Fruit fly (Drosophila melanogaster) whole organism, prepupa: ENCODE data around the gene Fuca.

Experiments
- Blimp-1 ChIP-seq: fragments of 200-800 bp; sonication (Bioruptor generic); optimal IDR thresholded peaks from 3 replicates; lab custom pipeline; 2017; ENCODE audit warnings: missing biosample characterization, missing genetic modification characterization, mild to moderate bottlenecking, moderate library complexity, missing genetic modification reagents
- CG10631 ChIP-seq: fragments of 200-800 bp; sonication (Bioruptor generic); optimal IDR thresholded peaks from 2 replicates; lab custom pipeline; 2016; ENCODE audit warnings: missing biosample characterization, missing genetic modification characterization
- CG10669 ChIP-seq: fragments of 200-800 bp; sonication (Bioruptor generic); optimal IDR thresholded peaks from 3 replicates; lab custom pipeline; 2018; ENCODE audit warnings: missing biosample characterization, mild to moderate bottlenecking, missing genetic modification characterization, moderate library complexity
- CG11762 ChIP-seq: fragments of 200-800 bp; sonication (Bioruptor generic); optimal IDR thresholded peaks from 3 replicates; lab custom pipeline; 2016; ENCODE audit warnings: missing biosample characterization, missing genetic modification characterization; ENCODE audit not compliant: insufficient read depth
- CG11902 ChIP-seq: fragments of 200-800 bp; sonication (Bioruptor generic); optimal IDR thresholded peaks from 3 replicates; lab custom pipeline; 2016; ENCODE audit warnings: missing biosample characterization, missing genetic modification characterization
- CG15336 ChIP-seq: fragments of 200-800 bp; sonication (Bioruptor generic); IDR thresholded peaks from 2 replicates; pipeline ENCODE4 v1.3.6; 2022; ENCODE audit warnings: missing biosample characterization, missing genetic modification characterization
- CG1621 ChIP-seq: fragments of 200-800 bp; sonication (Bioruptor generic); optimal IDR thresholded peaks from 3 replicates; lab custom pipeline; 2018; ENCODE audit warnings: missing biosample characterization, mild to moderate bottlenecking, missing genetic modification characterization
- CG16779 ChIP-seq: fragments of 200-800 bp; sonication (Bioruptor generic); optimal IDR thresholded peaks from 3 replicates; lab custom pipeline; 2017; ENCODE audit warnings: missing biosample characterization, mild to moderate bottlenecking, missing genetic modification characterization
- CG3032 ChIP-seq: fragments of 200-800 bp; optimal IDR thresholded peaks from 2 replicates; lab custom pipeline; 2019; ENCODE audit warnings: missing biosample characterization, mild to moderate bottlenecking, missing genetic modification characterization, moderate library complexity
- CG6163 ChIP-seq: fragments of 200-800 bp; sonication (Bioruptor generic); IDR thresholded peaks from 3 replicates; pipeline ENCODE4 v1.3.6; 2022; ENCODE audit warnings: missing biosample characterization, missing genetic modification characterization
- CG6792 ChIP-seq: fragments of 200-800 bp; sonication (Bioruptor generic); optimal IDR thresholded peaks from 3 replicates; lab custom pipeline; 2016; ENCODE audit warnings: missing biosample characterization, missing genetic modification characterization
- CG6808 ChIP-seq: fragments of 200-800 bp; sonication (Bioruptor generic); optimal IDR thresholded peaks from 3 replicates; lab custom pipeline; 2017; ENCODE audit warnings: missing biosample characterization, missing genetic modification characterization, mild to moderate bottlenecking, moderate library complexity, missing genetic modification reagents
- CG7368 ChIP-seq: fragments of 200-800 bp; sonication (Bioruptor generic); optimal IDR thresholded peaks from 3 replicates; lab custom pipeline; 2016; ENCODE audit warnings: missing biosample characterization, missing genetic modification characterization
- CG8119 ChIP-seq: fragments of 200-800 bp; sonication (Bioruptor generic); IDR thresholded peaks from 3 replicates; pipeline ENCODE4 v1.3.6; 2022; ENCODE audit warnings: missing biosample characterization, missing genetic modification characterization
- CG8632 ChIP-seq: fragments of 200-800 bp; sonication (Bioruptor generic); optimal IDR thresholded peaks from 3 replicates; lab custom pipeline; 2016; ENCODE audit warnings: missing biosample characterization, missing genetic modification characterization
- Eip75B ChIP-seq: fragments of 200-800 bp; sonication (Bioruptor generic); optimal IDR thresholded peaks from 3 replicates; lab custom pipeline; 2016; ENCODE audit warnings: missing biosample characterization, missing genetic modification characterization
- Eip78C ChIP-seq: fragments of 200-800 bp; sonication (Bioruptor generic); peaks from one replicate; lab custom pipeline; 2016; ENCODE audit warnings: missing biosample characterization, missing genetic modification characterization
- Eip93F ChIP-seq: fragments of 200-800 bp; sonication (Bioruptor generic); optimal IDR thresholded peaks from 2 replicates; lab custom pipeline; 2016; ENCODE audit warnings: missing biosample characterization, mild to moderate bottlenecking, missing genetic modification characterization
- Ets21C ChIP-seq: fragments of 200-800 bp; sonication (Bioruptor generic); optimal IDR thresholded peaks from 3 replicates; lab custom pipeline; 2016; ENCODE audit warnings: missing biosample characterization, missing genetic modification characterization
- Ets96B ChIP-seq: fragments of 200-800 bp; optimal IDR thresholded peaks from 2 replicates; lab custom pipeline; 2019; ENCODE audit warnings: missing biosample characterization, mild to moderate bottlenecking, missing genetic modification characterization, moderate library complexity
- Hr38 ChIP-seq: sonication (Bioruptor generic); optimal IDR thresholded peaks from 2 replicates; lab custom pipeline; 2016; ENCODE audit warnings: missing biosample characterization, missing genetic modification characterization
- Hr39 ChIP-seq: fragments of 200-800 bp; sonication (Bioruptor generic); optimal IDR thresholded peaks from 2 replicates; lab custom pipeline; 2016; ENCODE audit warnings: missing biosample characterization, missing genetic modification characterization
- Hr4 ChIP-seq: fragments of 200-800 bp; sonication (Bioruptor generic); optimal IDR thresholded peaks from 3 replicates; lab custom pipeline; 2016; ENCODE audit warnings: missing biosample characterization, missing genetic modification characterization
- Met ChIP-seq: fragments of 200-800 bp; sonication (Bioruptor generic); optimal IDR thresholded peaks from 3 replicates; lab custom pipeline; 2016; ENCODE audit warnings: missing biosample characterization, missing genetic modification characterization
- OdsH ChIP-seq: fragments of 200-800 bp; sonication (Bioruptor generic); optimal IDR thresholded peaks from 3 replicates; lab custom pipeline; 2016; ENCODE audit warnings: missing biosample characterization, missing genetic modification characterization
- Smox ChIP-seq: fragments of 200-800 bp; sonication (Bioruptor generic); optimal IDR thresholded peaks from 3 replicates; lab custom pipeline; 2016; ENCODE audit warnings: missing biosample characterization, missing genetic modification characterization
- Sox102F ChIP-seq: fragments of 200-800 bp; sonication (Bioruptor generic); optimal IDR thresholded peaks from 2 replicates; lab custom pipeline; 2016; ENCODE audit warnings: missing biosample characterization, mild to moderate bottlenecking, missing genetic modification characterization
- achi ChIP-seq: fragments of 200-800 bp; sonication (Bioruptor generic); optimal IDR thresholded peaks from 3 replicates; lab custom pipeline; 2016; ENCODE audit warnings: missing biosample characterization, missing genetic modification characterization
- acj6 ChIP-seq: fragments of 200-800 bp; sonication (Bioruptor generic); optimal IDR thresholded peaks from 3 replicates; lab custom pipeline; 2016; ENCODE audit warnings: missing biosample characterization, missing genetic modification characterization
- cyc ChIP-seq: fragments of 200-800 bp; sonication (Bioruptor generic); optimal IDR thresholded peaks from 3 replicates; lab custom pipeline; 2016; ENCODE audit warnings: missing biosample characterization, missing genetic modification characterization
- dac ChIP-seq: fragments of 200-800 bp; sonication (Bioruptor generic); optimal IDR thresholded peaks from 2 replicates; lab custom pipeline; 2017; ENCODE audit warnings: missing biosample characterization, mild to moderate bottlenecking, missing genetic modification characterization
- eg ChIP-seq: fragments of 200-800 bp; sonication (Bioruptor generic); IDR thresholded peaks from 3 replicates; pipeline ENCODE4 v1.3.6; 2022; ENCODE audit warnings: missing biosample characterization, missing genetic modification characterization
- esn ChIP-seq: fragments of 200-800 bp; sonication (Bioruptor generic); optimal IDR thresholded peaks from 2 replicates; lab custom pipeline; 2016; ENCODE audit warnings: missing biosample characterization, mild to moderate bottlenecking, missing genetic modification characterization, moderate library complexity
- fd59A ChIP-seq: fragments of 200-800 bp; sonication (Bioruptor generic); optimal IDR thresholded peaks from 2 replicates; lab custom pipeline; 2017; ENCODE audit warnings: missing biosample characterization, mild to moderate bottlenecking, missing genetic modification characterization, missing genetic modification reagents
- fd85E ChIP-seq: fragments of 200-800 bp; sonication (Bioruptor generic); optimal IDR thresholded peaks from 3 replicates; lab custom pipeline; 2016; ENCODE audit warnings: missing biosample characterization, missing genetic modification characterization
- fkh ChIP-seq: fragments of 200-800 bp; sonication (Bioruptor generic); optimal IDR thresholded peaks from 3 replicates; lab custom pipeline; 2017; ENCODE audit warnings: missing biosample characterization, mild to moderate bottlenecking, missing genetic modification characterization, moderate library complexity
- pdm3 ChIP-seq: fragments of 200-800 bp; sonication (Bioruptor generic); optimal IDR thresholded peaks from 3 replicates; lab custom pipeline; 2016; ENCODE audit warnings: missing biosample characterization, missing genetic modification characterization
- salr ChIP-seq, 2 experiments: fragments of 200-800 bp; sonication (Bioruptor generic); optimal IDR thresholded peaks; 3 replicates each; lab custom pipeline; 2016 to 2018; ENCODE audit warnings: missing biosample characterization in 2 of 2, missing genetic modification characterization in 2 of 2, mild to moderate bottlenecking in 1 of 2
- spab ChIP-seq: fragments of 200-800 bp; sonication (Bioruptor generic); optimal IDR thresholded peaks from 2 replicates; lab custom pipeline; 2017; ENCODE audit warnings: missing biosample characterization, mild to moderate bottlenecking, missing genetic modification characterization, missing genetic modification reagents
- ss ChIP-seq, 2 experiments: fragments of 200-800 bp; sonication (Bioruptor generic); optimal IDR thresholded peaks; 2 replicates in 1 of 2; 3 replicates in 1 of 2; lab custom pipeline; 2017 to 2018; ENCODE audit warnings: mild to moderate bottlenecking in 2 of 2, missing biosample characterization in 2 of 2, missing genetic modification characterization in 2 of 2, moderate library complexity in 1 of 2
- svp ChIP-seq: fragments of 200-800 bp; sonication (Bioruptor generic); peaks from one replicate; lab custom pipeline; 2016; ENCODE audit warnings: missing biosample characterization, missing genetic modification characterization
- topi ChIP-seq: fragments of 200-800 bp; sonication (Bioruptor generic); optimal IDR thresholded peaks from 3 replicates; lab custom pipeline; 2016; ENCODE audit warnings: missing biosample characterization, missing genetic modification characterization
- vri ChIP-seq: fragments of 200-800 bp; sonication (Bioruptor generic); optimal IDR thresholded peaks from 3 replicates; lab custom pipeline; 2016; ENCODE audit warnings: missing biosample characterization, mild to moderate bottlenecking, missing genetic modification characterization

Gene Fuca

DNA sequence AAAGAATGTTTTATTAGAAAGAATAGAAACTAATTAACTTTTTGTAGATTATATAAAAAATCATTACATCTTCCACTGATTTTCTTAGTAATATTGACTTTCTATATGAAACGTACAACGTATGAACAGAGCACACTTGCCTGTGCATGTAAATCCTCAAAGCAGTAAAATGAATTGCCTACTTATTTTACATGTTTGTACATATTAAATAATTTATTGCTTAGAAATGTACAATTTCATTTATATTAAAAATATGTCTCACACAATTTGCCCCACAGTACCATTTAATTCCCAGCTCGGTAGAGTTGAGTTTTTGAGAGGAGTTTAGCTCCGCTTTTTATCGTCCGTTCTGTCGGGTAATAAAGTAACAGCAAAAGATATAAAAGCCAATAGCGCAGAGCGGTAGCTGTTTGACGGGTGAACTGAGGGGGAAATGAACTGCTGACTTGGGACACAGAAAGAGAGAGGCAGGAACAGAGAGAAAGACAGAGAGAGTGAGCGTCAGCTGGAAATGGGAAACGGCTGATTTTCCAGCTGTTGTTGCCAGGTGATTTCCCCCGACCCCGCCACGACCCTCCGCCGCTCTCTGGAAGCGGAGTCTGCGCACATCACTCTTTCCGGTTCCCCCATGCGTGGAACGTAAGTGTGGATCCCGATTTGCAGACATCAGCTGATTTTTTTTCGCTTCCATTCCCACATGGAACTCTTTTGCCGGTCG is 29.3 kb downstream of the Fuca start (continued):
- TF ChIP-seq salr (GFP tag; optimal IDR thresholded peaks at IDR 0.05; lab: Kevin White, UChicago) (peak in 1 of 2 experiments; percentile 44), Eip75B (no peak), Smox (GFP tag; lab: Kevin White, UChicago) (peak; percentile 50), achi (peak; percentile 25), Ets21C (no peak), ss (GFP tag; optimal IDR thresholded peaks at IDR 0.05; lab: Kevin White, UChicago) (peak; percentile 22 to 60), Hr4 (peak; percentile 54), CG16779 (no peak), esn (GFP tag; lab: Kevin White, UChicago) (peak; percentile 33), cyc (GFP tag; lab: Kevin White, UChicago) (peak; percentile 21), CG6808 (GFP tag; lab: Kevin White, UChicago) (no peak), CG10631 (GFP tag; lab: Kevin White, UChicago) (peak; percentile 60), CG11762 (GFP tag; lab: Kevin White, UChicago) (no peak), svp (GFP tag; lab: Kevin White, UChicago) (peak; percentile 68), CG6792 (GFP tag; lab: Kevin White, UChicago) (no peak), vri (GFP tag; lab: Kevin White, UChicago) (peak; percentile 25), dac (GFP tag; lab: Kevin White, UChicago) (no peak), Hr38 (GFP tag; lab: Kevin White, UChicago) (no peak), fd85E (GFP tag; lab: Kevin White, UChicago) (peak; percentile 40), Met (peak; percentile 41), CG8632 (GFP tag; lab: Kevin White, UChicago) (peak; percentile 36), CG10669 (GFP tag; lab: Kevin White, UChicago) (peak; percentile 41), CG6163 (GFP tag; lab: Robert Waterston, UW) (peak; percentile 36; the same call in 1 of the 3 replicates), Eip93F (GFP tag; lab: Kevin White, UChicago) (no peak), acj6 (peak; percentile 54), topi (GFP tag; lab: Kevin White, UChicago) (peak; percentile 28), spab (GFP tag; lab: Kevin White, UChicago) (peak; percentile 26), CG11902 (GFP tag; lab: Kevin White, UChicago) (no peak), CG3032 (peak; percentile 24), Hr39 (GFP tag; lab: Kevin White, UChicago) (no peak), CG1621 (tag; lab: Kevin White, UChicago) (no peak), CG7368 (no peak), Sox102F (GFP tag; lab: Kevin White, UChicago) (peak; percentile 15), pdm3 (GFP tag; lab: Kevin White, UChicago) (peak; percentile 45), fd59A (no peak), CG8119 (GFP tag; lab: Robert Waterston, UW) (0 out of 3 replicates have a peak, but pooled peaks have one; percentile 24), eg (GFP tag; lab: Robert Waterston, UW) (peak; percentile 35; the same call in 1 of the 3 replicates), OdsH (GFP tag; lab: Kevin White, UChicago) (peak; percentile 62), Eip78C (GFP tag; lab: Kevin White, UChicago) (peak; percentile 64), Blimp-1 (no peak)

- TF ChIP-seq vri (GFP tag; lab: Kevin White, UChicago): peak; percentile 43
- no peak for TF ChIP-seq CG1621 (tag; lab: Kevin White, UChicago)
- no peak for TF ChIP-seq CG6808 (GFP tag; lab: Kevin White, UChicago)
- peak; percentile 52 for TF ChIP-seq Blimp-1
- peak in 1 of 2 experiments; percentile 16 for TF ChIP-seq ss (GFP tag; optimal IDR thresholded peaks at IDR 0.05; lab: Kevin White, UChicago)
- no peak for TF ChIP-seq Ets96B (tag; lab: Kevin White, UChicago)
- TF ChIP-seq CG10631 (GFP tag; lab: Kevin White, UChicago): no peak
- TF ChIP-seq Eip78C (GFP tag; lab: Kevin White, UChicago): peak; percentile 42
- TF ChIP-seq CG15336 (GFP tag; lab: Robert Waterston, UW): 0 out of 2 replicates have a peak, but pooled peaks have one; percentile 6
- no peak for TF ChIP-seq svp (GFP tag; lab: Kevin White, UChicago)
- no peak for TF ChIP-seq spab (GFP tag; lab: Kevin White, UChicago)
- TF ChIP-seq eg (GFP tag; lab: Robert Waterston, UW): 0 out of 3 replicates have a peak, but pooled peaks have one; percentile 11
- peak; percentile 38 for TF ChIP-seq fkh
- TF ChIP-seq CG6163 (GFP tag; lab: Robert Waterston, UW): 0 out of 3 replicates have a peak, but pooled peaks have one; percentile 17
- no peak for TF ChIP-seq CG8119 (GFP tag; lab: Robert Waterston, UW)
- TF ChIP-seq, all 60 proteins: peak for 8
Observed at dm6 chr3L:11492457-11492856, 30.1 kb downstream of the Fuca start.
